Worm (Caenorhabditis elegans) whole organism, L2 larva: Measurements from ENCODE around the gene znf-598.

Source experiments
- C34F6.9 ChIP-seq: fragments of 150-350 bp; optimal IDR thresholded peaks from 2 replicates; lab custom pipeline; 2014; ENCODE audit warnings: missing biosample characterization, missing genetic modification characterization
- F13H6.1 ChIP-seq: sonication (generic microtip); optimal IDR thresholded peaks from 2 replicates; lab custom pipeline; 2016; ENCODE audit warnings: missing genetic modification characterization, missing compliant biosample characterization
- R02D3.7 ChIP-seq: fragments of 150-350 bp; optimal IDR thresholded peaks from 2 replicates; lab custom pipeline; 2014; ENCODE audit warnings: missing biosample characterization, missing genetic modification characterization
- Y55F3AM.14 ChIP-seq: fragments of 200-800 bp; sonication (Bioruptor generic); optimal IDR thresholded peaks from 2 replicates; lab custom pipeline; 2018; ENCODE audit warnings: mild to moderate bottlenecking, missing genetic modification characterization, missing compliant biosample characterization
- alr-1 ChIP-seq: fragments of 150-350 bp; optimal IDR thresholded peaks from 2 replicates; lab custom pipeline; 2014; ENCODE audit warnings: missing biosample characterization, missing genetic modification characterization
- aly-2 ChIP-seq: fragments of 150-350 bp; optimal IDR thresholded peaks from 2 replicates; lab custom pipeline; 2014; ENCODE audit warnings: missing biosample characterization, missing genetic modification characterization
- ama-1 ChIP-seq: fragments of 150-350 bp; optimal IDR thresholded peaks from 2 replicates; lab custom pipeline; 2018; ENCODE audit warnings: inconsistent platforms
- ceh-16 ChIP-seq: fragments of 150-350 bp; optimal IDR thresholded peaks from 2 replicates; lab custom pipeline; 2014; ENCODE audit warnings: missing biosample characterization, missing genetic modification characterization
- ceh-82 ChIP-seq: fragments of 150-350 bp; optimal IDR thresholded peaks from 2 replicates; lab custom pipeline; 2014; ENCODE audit warnings: missing biosample characterization, missing genetic modification characterization
- egl-27 ChIP-seq: sonication (generic microtip); optimal IDR thresholded peaks from 3 replicates; lab custom pipeline; 2017; ENCODE audit warnings: missing biosample characterization, missing genetic modification reagents, missing genetic modification characterization
- elt-3 ChIP-seq: sonication (generic microtip); optimal IDR thresholded peaks from 2 replicates; lab custom pipeline; 2017; ENCODE audit warnings: missing biosample characterization, missing genetic modification characterization
- fos-1 ChIP-seq: fragments of 150-350 bp; optimal IDR thresholded peaks from 2 replicates; lab custom pipeline; 2014; ENCODE audit warnings: missing biosample characterization, missing genetic modification characterization
- gmeb-1 ChIP-seq: fragments of 150-350 bp; optimal IDR thresholded peaks from 2 replicates; lab custom pipeline; 2014; ENCODE audit warnings: missing biosample characterization, missing genetic modification characterization
- lin-11 ChIP-seq: fragments of 150-350 bp; sonication (generic microtip); optimal IDR thresholded peaks from 2 replicates; lab custom pipeline; 2014; ENCODE audit warnings: missing biosample characterization, missing genetic modification characterization, inconsistent platforms, mixed read lengths
- lin-13 ChIP-seq: fragments of 150-350 bp; optimal IDR thresholded peaks from 2 replicates; lab custom pipeline; 2014; ENCODE audit warnings: missing biosample characterization, missing genetic modification reagents, missing genetic modification characterization
- mab-5 ChIP-seq: fragments of 150-350 bp; optimal IDR thresholded peaks from 2 replicates; lab custom pipeline; 2014; ENCODE audit warnings: missing biosample characterization, missing genetic modification characterization
- mbf-1 ChIP-seq: sonication (generic microtip); optimal IDR thresholded peaks from 2 replicates; lab custom pipeline; 2017; ENCODE audit warnings: missing biosample characterization, missing genetic modification characterization
- mdl-1 ChIP-seq, 2 experiments: fragments of 150-350 bp in 1 of 2; sonication (generic microtip) in 1 of 2; optimal IDR thresholded peaks; 2 replicates each; lab custom pipeline; 2017; ENCODE audit warnings: missing biosample characterization in 2 of 2, missing genetic modification characterization in 2 of 2
- nhr-10 ChIP-seq: sonication (generic microtip); optimal IDR thresholded peaks from 2 replicates; lab custom pipeline; 2017; ENCODE audit warnings: missing biosample characterization, missing genetic modification characterization
- nhr-11 ChIP-seq: fragments of 150-350 bp; optimal IDR thresholded peaks from 2 replicates; lab custom pipeline; 2014; ENCODE audit warnings: missing biosample characterization, missing genetic modification characterization
- nhr-12 ChIP-seq: fragments of 150-350 bp; optimal IDR thresholded peaks from 2 replicates; lab custom pipeline; 2014; ENCODE audit warnings: missing biosample characterization, missing genetic modification characterization
- nhr-129 ChIP-seq: fragments of 150-350 bp; optimal IDR thresholded peaks from 2 replicates; lab custom pipeline; 2014; ENCODE audit warnings: missing biosample characterization, missing genetic modification characterization
- nhr-21 ChIP-seq: fragments of 150-350 bp; optimal IDR thresholded peaks from 2 replicates; lab custom pipeline; 2014; ENCODE audit warnings: missing biosample characterization, missing genetic modification characterization
- nhr-23 ChIP-seq: fragments of 150-350 bp; optimal IDR thresholded peaks from 2 replicates; lab custom pipeline; 2014; ENCODE audit warnings: missing biosample characterization, missing genetic modification reagents, missing genetic modification characterization
- nhr-237 ChIP-seq: fragments of 150-350 bp; optimal IDR thresholded peaks from 2 replicates; lab custom pipeline; 2014; ENCODE audit warnings: missing biosample characterization, missing genetic modification characterization
- nhr-25 ChIP-seq: fragments of 150-350 bp; sonication (generic microtip); optimal IDR thresholded peaks from 3 replicates; lab custom pipeline; 2014; ENCODE audit warnings: missing biosample characterization, missing genetic modification characterization
- nhr-6 ChIP-seq: fragments of 150-350 bp; optimal IDR thresholded peaks from 2 replicates; lab custom pipeline; 2014; ENCODE audit warnings: missing biosample characterization, missing genetic modification characterization
- nhr-77 ChIP-seq: fragments of 150-350 bp; optimal IDR thresholded peaks from 2 replicates; lab custom pipeline; 2014; ENCODE audit warnings: missing biosample characterization, missing genetic modification characterization
- peb-1 ChIP-seq: fragments of 150-350 bp; optimal IDR thresholded peaks from 2 replicates; lab custom pipeline; 2014; ENCODE audit warnings: missing biosample characterization, missing genetic modification characterization
- skn-1 ChIP-seq: sonication (generic microtip); optimal IDR thresholded peaks from 2 replicates; lab custom pipeline; 2017; ENCODE audit warnings: missing biosample characterization, missing genetic modification characterization
- sma-3 ChIP-seq: sonication (generic microtip); optimal IDR thresholded peaks from 2 replicates; lab custom pipeline; 2016; ENCODE audit warnings: missing genetic modification reagents, missing genetic modification characterization, missing compliant biosample characterization
- snpc-4 ChIP-seq: fragments of 150-350 bp; optimal IDR thresholded peaks from 2 replicates; lab custom pipeline; 2014; ENCODE audit warnings: missing biosample characterization, missing genetic modification characterization
- unc-39 ChIP-seq: fragments of 150-350 bp; optimal IDR thresholded peaks from 2 replicates; lab custom pipeline; 2014; ENCODE audit warnings: missing biosample characterization, missing genetic modification characterization
- zag-1 ChIP-seq: fragments of 150-350 bp; optimal IDR thresholded peaks from 2 replicates; lab custom pipeline; 2014; ENCODE audit warnings: missing biosample characterization, missing genetic modification characterization
- ztf-1 ChIP-seq: fragments of 200-800 bp; sonication (Bioruptor generic); conservative IDR thresholded peaks from 2 replicates; pipeline ENCODE4 v1.3.6; 2022; ENCODE audit warnings: missing genetic modification characterization, missing compliant biosample characterization
- ztf-4 ChIP-seq: fragments of 150-350 bp; optimal IDR thresholded peaks from 2 replicates; lab custom pipeline; 2014; ENCODE audit warnings: missing biosample characterization, missing genetic modification characterization

znf-598 gene

DNA sequence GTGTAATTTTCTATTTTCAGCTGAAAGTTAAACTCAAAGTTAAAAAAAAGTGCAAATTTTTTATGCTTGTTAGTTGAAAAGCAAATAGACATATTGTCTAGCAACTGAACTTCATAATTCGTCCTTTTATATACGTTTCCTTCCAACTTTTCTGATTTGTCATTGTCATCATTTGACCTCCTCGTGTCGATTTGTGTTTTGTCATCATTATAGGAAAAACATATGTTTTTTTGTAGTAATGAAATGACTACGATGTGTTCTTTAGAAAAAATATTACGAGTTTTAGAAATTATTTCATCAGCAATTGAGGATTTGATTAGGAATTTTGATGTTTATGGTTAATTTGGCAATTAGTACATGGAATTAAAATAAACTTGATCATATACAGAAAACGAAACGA, 35.2 kb downstream of the znf-598 start:
- TF ChIP-seq skn-1 (tag; lab: Kevin White, UChicago) (peak; percentile 87), lin-13 (no peak)

ce11 chrII:7061730-7062129, 36.1 kb downstream of the znf-598 start, which contains the start of gene acs-6:
TSS of gene acs-6 (plus strand) at chrII:7062030.
- no peak for TF ChIP-seq sma-3 (GFP tag; lab: Kevin White, UChicago)

DNA sequence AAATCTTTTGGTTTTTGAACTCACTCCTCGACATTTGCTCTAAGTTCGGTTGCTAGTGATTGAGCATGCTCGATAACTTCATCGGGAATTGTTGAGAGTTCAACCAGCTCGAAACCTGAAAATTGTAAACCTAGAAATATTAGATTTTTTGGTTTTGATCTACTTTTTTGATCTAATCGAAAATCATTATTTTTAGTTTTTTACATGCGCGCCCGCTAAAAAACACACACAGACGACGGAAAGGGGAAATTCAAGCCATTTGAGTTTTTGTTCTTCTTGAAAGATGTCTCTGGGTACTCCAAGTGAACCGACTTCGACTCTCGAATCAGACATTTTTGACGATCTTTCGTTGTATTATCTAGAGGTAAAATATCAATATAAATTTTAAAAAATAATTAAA, 39.8 kb downstream of the znf-598 start, which contains the start of gene nos-2:
Gene nos-2 (plus strand): TSS at position 228 of the 400 bp plus-strand sequence.
- TF ChIP-seq zag-1 (tag; lab: Kevin White, UChicago) = no peak
- no peak for TF ChIP-seq nhr-6 (tag; lab: Kevin White, UChicago)
- TF ChIP-seq ama-1 (lab: Kevin White, UChicago) = no peak
- TF ChIP-seq nhr-25 (tag; lab: Kevin White, UChicago) = no peak
- no peak for TF ChIP-seq elt-3 (tag; lab: Kevin White, UChicago)
- no peak for TF ChIP-seq skn-1 (tag; lab: Kevin White, UChicago)

DNA sequence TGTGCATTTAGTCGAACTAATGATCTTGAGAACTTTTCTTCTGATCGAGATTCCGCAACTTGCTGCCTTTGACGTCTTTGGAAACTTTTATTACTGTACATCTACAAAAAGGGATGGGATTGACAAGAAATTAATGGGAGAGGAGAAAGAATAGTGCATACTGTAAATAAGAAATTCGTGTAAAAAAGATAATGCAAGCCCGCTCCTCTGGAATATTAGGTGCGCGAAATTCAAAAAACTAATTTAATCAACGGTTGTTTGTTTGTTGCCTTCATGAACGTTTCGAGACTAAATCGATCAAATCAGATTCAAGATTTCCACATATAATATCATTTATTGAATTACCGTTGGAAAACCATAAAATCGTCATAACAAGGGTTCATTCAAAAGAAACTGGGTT, 44.3 kb downstream of the znf-598 start, which contains the start of gene him-14:
Gene him-14 (minus strand): TSS at position 101 of the 400 bp plus-strand sequence.
- no peak for TF ChIP-seq lin-11 (tag; lab: Kevin White, UChicago)
- no peak for TF ChIP-seq ztf-4 (tag; lab: Kevin White, UChicago)
- no peak for TF ChIP-seq unc-39 (tag; lab: Kevin White, UChicago)
- no peak for TF ChIP-seq mbf-1
- no peak for TF ChIP-seq ama-1 (lab: Kevin White, UChicago)
- no peak for TF ChIP-seq ceh-16 (tag; lab: Kevin White, UChicago)
- TF ChIP-seq nhr-6 (tag; lab: Kevin White, UChicago) = no peak
- no peak for TF ChIP-seq nhr-23
- TF ChIP-seq nhr-77 (tag; lab: Kevin White, UChicago) = no peak
- no peak for TF ChIP-seq nhr-10
- no peak for TF ChIP-seq Y55F3AM.14 (GFP tag; lab: Kevin White, UChicago)
- no peak for TF ChIP-seq ztf-1
- no peak for TF ChIP-seq nhr-11 (tag; lab: Kevin White, UChicago)
- no peak for TF ChIP-seq nhr-237 (tag; lab: Kevin White, UChicago)
- TF ChIP-seq ceh-82 (tag; lab: Kevin White, UChicago) = no peak
- TF ChIP-seq nhr-25 (tag; lab: Kevin White, UChicago) = no peak
- no peak for TF ChIP-seq aly-2 (tag; lab: Kevin White, UChicago)
- no peak for TF ChIP-seq nhr-129 (tag; lab: Kevin White, UChicago)
- no peak for TF ChIP-seq C34F6.9 (tag; lab: Kevin White, UChicago)
- TF ChIP-seq, all 48 proteins: peak for 0

DNA sequence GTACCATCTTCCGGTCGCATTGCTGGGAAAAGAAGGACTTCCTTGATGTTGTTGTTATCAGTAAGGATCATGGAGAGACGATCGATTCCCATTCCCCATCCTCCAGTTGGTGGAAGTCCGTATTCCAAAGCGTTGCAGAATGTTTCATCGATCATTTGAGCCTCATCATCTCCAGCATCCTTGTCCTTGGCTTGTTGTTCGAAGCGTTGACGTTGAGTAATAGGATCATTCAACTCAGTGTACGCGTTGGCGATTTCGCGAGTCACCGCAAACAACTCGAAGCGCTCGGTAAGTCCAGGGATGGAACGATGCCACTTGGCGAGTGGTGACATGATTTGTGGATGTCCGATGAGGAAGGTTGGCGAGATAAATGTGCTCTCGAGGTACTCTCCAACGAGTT, 44.8 kb downstream of the znf-598 start:
- no peak for TF ChIP-seq ztf-1
- no peak for TF ChIP-seq egl-27 (tag; lab: Kevin White, UChicago)
- no peak for TF ChIP-seq lin-11 (tag; lab: Kevin White, UChicago)
- TF ChIP-seq mbf-1 = no peak
- no peak for TF ChIP-seq ama-1 (lab: Kevin White, UChicago)
- TF ChIP-seq nhr-129 (tag; lab: Kevin White, UChicago) = no peak
- TF ChIP-seq R02D3.7 (tag; lab: Kevin White, UChicago) = no peak
- TF ChIP-seq nhr-12 = no peak
- no peak for TF ChIP-seq nhr-21 (tag; lab: Kevin White, UChicago)
- no peak for TF ChIP-seq sma-3 (GFP tag; lab: Kevin White, UChicago)
- no peak for TF ChIP-seq Y55F3AM.14 (GFP tag; lab: Kevin White, UChicago)
- no peak for TF ChIP-seq nhr-6 (tag; lab: Kevin White, UChicago)
- TF ChIP-seq, all 48 proteins: peak for 0

ce11 chrII:7072315-7072589, 46.6 kb downstream of the znf-598 start, which contains the start of gene kars-1:
TSS of gene kars-1 (minus strand) at chrII:7072415.
- TF ChIP-seq mdl-1 (tag; optimal IDR thresholded peaks at IDR 0.05; lab: Kevin White, UChicago) (no peak), ceh-16 (tag; lab: Kevin White, UChicago) (no peak), fos-1 (tag; lab: Kevin White, UChicago) (no peak), mbf-1 (no peak), mab-5 (tag; lab: Kevin White, UChicago) (no peak), alr-1 (tag; lab: Kevin White, UChicago) (no peak), snpc-4 (tag; lab: Kevin White, UChicago) (no peak), peb-1 (no peak), ztf-1 (no peak), sma-3 (GFP tag; lab: Kevin White, UChicago) (no peak), unc-39 (tag; lab: Kevin White, UChicago) (no peak), F13H6.1 (tag; lab: Kevin White, UChicago) (no peak), gmeb-1 (tag; lab: Kevin White, UChicago) (no peak), skn-1 (tag; lab: Kevin White, UChicago) (no peak)
